Fruit fly (Drosophila melanogaster) whole organism: ENCODE results near the gene CG32755.

Experiments
- CG8478 ChIP-seq: fragments of >200 bp; optimal IDR thresholded peaks from 2 replicates; lab custom pipeline; 2018; ENCODE audit warnings: inconsistent platforms
- Dll ChIP-seq: fragments of >200 bp; optimal IDR thresholded peaks from 2 replicates; lab custom pipeline; 2017
- EcR ChIP-seq, 2 experiments: fragments of >200 bp; optimal IDR thresholded peaks; 2 replicates each; lab custom pipeline; 2017; ENCODE audit warnings: missing biosample characterization in 2 of 2, missing genetic modification characterization in 2 of 2, missing genetic modification reagents in 2 of 2
- pan ChIP-seq: fragments of >200 bp; optimal IDR thresholded peaks from 2 replicates; lab custom pipeline; 2017
- psq ChIP-seq: fragments of >200 bp; optimal IDR thresholded peaks from 2 replicates; lab custom pipeline; 2017
- usp ChIP-seq: fragments of >200 bp; optimal IDR thresholded peaks from 2 replicates; lab custom pipeline; 2017; ENCODE audit warnings: missing biosample characterization, missing genetic modification characterization, mixed read lengths

dm6 chrX:5901628-5902213 lies 48.3 kb upstream of the CG32755 start:
- no peak for TF ChIP-seq psq (lab: Kevin White, UChicago)
- peak; percentile 81 for TF ChIP-seq Dll
- peak; percentile 68 for TF ChIP-seq CG8478
- TF ChIP-seq usp: no peak
- TF ChIP-seq EcR (GFP tag; optimal IDR thresholded peaks at IDR 0.05; lab: Kevin White, UChicago): no peak
- TF ChIP-seq pan: no peak
